Worm (Caenorhabditis elegans): ENCODE results near the gene srbc-16.

The srbc-16 gene

ce11 chrV:2159331-2159730 lies 22.5 kb upstream of the srbc-16 start, which contains the start of gene C45H4.14:
C45H4.14 (minus strand) TSS chrV:2159431.
- TF ChIP-seq ceh-13 (GFP tag; optimal IDR thresholded peaks at IDR 0.05) (no peak), B0310.2 (tag; optimal IDR thresholded peaks at IDR 0.05) (no peak), ama-1 (optimal IDR thresholded peaks at IDR 0.05) (no peak), hmg-4 (GFP tag; optimal IDR thresholded peaks at IDR 0.05) (no peak), ets-7 (tag; optimal IDR thresholded peaks at IDR 0.05) (no peak), tbx-11 (GFP tag; IDR thresholded peaks at IDR 0.05) (no peak), scrt-1 (GFP tag; IDR thresholded peaks at IDR 0.05) (no peak), tbx-37 (GFP tag; conservative IDR thresholded peaks at IDR 0.05) (no peak), F13C5.2 (tag; optimal IDR thresholded peaks at IDR 0.05) (no peak), sea-1 (GFP tag; conservative IDR thresholded peaks at IDR 0.05) (no peak), flt-1 (GFP tag; IDR thresholded peaks at IDR 0.05) (no peak), hmbx-1 (tag; optimal IDR thresholded peaks at IDR 0.05) (no peak), ceh-36 (tag; optimal IDR thresholded peaks at IDR 0.05) (no peak), pes-1 (GFP tag; IDR thresholded peaks at IDR 0.05) (no peak), tra-4 (tag; optimal IDR thresholded peaks at IDR 0.05) (no peak), hnd-1 (tag; optimal IDR thresholded peaks at IDR 0.05) (no peak), aly-1 (tag; optimal IDR thresholded peaks at IDR 0.05) (no peak)

DNA sequence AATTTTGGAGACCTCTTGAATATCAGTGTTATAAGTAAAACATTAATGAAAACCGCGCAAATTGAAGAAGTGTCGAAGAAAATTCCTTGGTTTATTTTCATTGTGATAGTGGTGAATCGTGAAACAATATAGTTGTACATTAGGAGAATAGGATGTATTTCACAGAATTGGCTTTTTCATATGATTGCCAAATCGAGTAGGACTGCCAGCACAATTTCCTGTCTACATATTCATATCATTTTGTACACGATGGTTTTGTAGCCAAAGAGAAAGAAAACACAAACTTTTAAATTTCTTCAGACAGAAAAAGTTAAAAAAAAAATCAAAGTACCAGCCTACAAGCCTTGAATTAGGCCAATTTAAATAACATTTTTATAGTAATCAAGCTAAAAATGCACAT lies 18.1 kb upstream of the srbc-16 start, which contains the start of gene str-255:
Gene str-255 (minus strand): TSS at position 101 of the 400 bp plus-strand sequence.
- TF ChIP-seq sea-1 (GFP tag; conservative IDR thresholded peaks at IDR 0.05) (no peak), ama-1 (optimal IDR thresholded peaks at IDR 0.05) (no peak), hmbx-1 (tag; optimal IDR thresholded peaks at IDR 0.05) (no peak), pes-1 (GFP tag; IDR thresholded peaks at IDR 0.05) (no peak), tbx-11 (GFP tag; IDR thresholded peaks at IDR 0.05) (no peak), B0310.2 (tag; optimal IDR thresholded peaks at IDR 0.05) (no peak), scrt-1 (GFP tag; IDR thresholded peaks at IDR 0.05) (no peak), tra-4 (tag; optimal IDR thresholded peaks at IDR 0.05) (no peak), tbx-37 (GFP tag; conservative IDR thresholded peaks at IDR 0.05) (no peak), ets-7 (tag; optimal IDR thresholded peaks at IDR 0.05) (no peak), aly-1 (tag; optimal IDR thresholded peaks at IDR 0.05) (no peak), ceh-13 (GFP tag; optimal IDR thresholded peaks at IDR 0.05) (no peak), ceh-36 (tag; optimal IDR thresholded peaks at IDR 0.05) (no peak), F13C5.2 (tag; optimal IDR thresholded peaks at IDR 0.05) (no peak), hmg-4 (GFP tag; optimal IDR thresholded peaks at IDR 0.05) (no peak), hnd-1 (tag; optimal IDR thresholded peaks at IDR 0.05) (no peak), flt-1 (GFP tag; IDR thresholded peaks at IDR 0.05) (no peak)

DNA sequence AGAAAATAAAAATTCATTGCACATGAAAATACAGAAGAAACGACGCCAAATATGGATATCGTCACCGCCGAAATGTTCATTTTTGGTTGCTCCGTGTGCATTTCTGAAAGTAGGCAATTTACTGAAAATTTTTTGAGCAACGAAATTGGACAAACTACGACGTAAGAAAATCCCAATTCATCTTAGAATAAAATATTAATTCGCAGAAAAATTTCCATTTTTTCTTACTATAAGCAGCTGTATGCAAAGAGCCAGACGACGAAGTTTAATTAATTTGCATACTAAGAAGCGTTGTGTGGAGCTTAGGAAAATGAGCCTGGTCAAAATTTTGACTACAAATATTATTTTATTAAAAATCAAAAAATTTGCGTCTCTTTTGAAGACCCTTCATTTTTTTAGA lies 15.2 kb upstream of the srbc-16 start, which contains the start of gene srbc-19:
Gene srbc-19 (minus strand): TSS at position 101 of the 400 bp plus-strand sequence.
- TF ChIP-seq ama-1 (optimal IDR thresholded peaks at IDR 0.05) (no peak), sea-1 (GFP tag; conservative IDR thresholded peaks at IDR 0.05) (no peak), ceh-13 (GFP tag; optimal IDR thresholded peaks at IDR 0.05) (no peak), aly-1 (tag; optimal IDR thresholded peaks at IDR 0.05) (no peak), ets-7 (tag; optimal IDR thresholded peaks at IDR 0.05) (no peak), flt-1 (GFP tag; IDR thresholded peaks at IDR 0.05) (no peak), ceh-36 (tag; optimal IDR thresholded peaks at IDR 0.05) (no peak), scrt-1 (GFP tag; IDR thresholded peaks at IDR 0.05) (no peak), tra-4 (tag; optimal IDR thresholded peaks at IDR 0.05) (no peak), F13C5.2 (tag; optimal IDR thresholded peaks at IDR 0.05) (no peak), B0310.2 (tag; optimal IDR thresholded peaks at IDR 0.05) (no peak), tbx-37 (GFP tag; conservative IDR thresholded peaks at IDR 0.05) (no peak), pes-1 (GFP tag; IDR thresholded peaks at IDR 0.05) (no peak), hmg-4 (GFP tag; optimal IDR thresholded peaks at IDR 0.05) (no peak), hnd-1 (tag; optimal IDR thresholded peaks at IDR 0.05) (no peak), hmbx-1 (tag; optimal IDR thresholded peaks at IDR 0.05) (no peak), tbx-11 (GFP tag; IDR thresholded peaks at IDR 0.05) (no peak)

DNA sequence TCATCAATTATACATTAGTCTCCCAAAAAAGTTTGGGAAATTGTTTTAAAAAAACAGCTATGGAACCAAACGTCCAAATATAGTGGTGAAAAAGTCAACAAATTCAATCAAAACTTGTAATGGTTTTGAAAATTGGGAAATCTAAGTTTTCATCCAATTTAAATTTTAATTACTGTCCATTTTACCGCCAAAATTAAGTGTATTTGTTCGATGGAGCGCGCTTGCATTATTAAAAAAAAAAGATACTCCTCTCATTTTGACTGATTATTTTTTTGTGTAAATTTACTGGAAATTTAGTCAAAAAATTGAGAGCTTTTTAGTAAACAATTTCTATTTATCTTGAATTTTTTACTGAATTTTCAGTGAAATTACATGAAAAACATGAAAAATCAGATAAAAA lies 7.4 kb upstream of the srbc-16 start:
- TF ChIP-seq hmbx-1 (tag; optimal IDR thresholded peaks at IDR 0.05) (no peak), ceh-36 (tag; optimal IDR thresholded peaks at IDR 0.05) (no peak), scrt-1 (GFP tag; IDR thresholded peaks at IDR 0.05) (no peak), pes-1 (GFP tag; IDR thresholded peaks at IDR 0.05) (no peak), ets-7 (tag; optimal IDR thresholded peaks at IDR 0.05) (no peak), hmg-4 (GFP tag; optimal IDR thresholded peaks at IDR 0.05) (no peak), tbx-37 (GFP tag; conservative IDR thresholded peaks at IDR 0.05) (no peak), ceh-13 (GFP tag; optimal IDR thresholded peaks at IDR 0.05) (no peak), tra-4 (tag; optimal IDR thresholded peaks at IDR 0.05) (no peak), F13C5.2 (tag; optimal IDR thresholded peaks at IDR 0.05) (no peak), B0310.2 (tag; optimal IDR thresholded peaks at IDR 0.05) (no peak), hnd-1 (tag; optimal IDR thresholded peaks at IDR 0.05) (no peak), tbx-11 (GFP tag; IDR thresholded peaks at IDR 0.05) (no peak), aly-1 (tag; optimal IDR thresholded peaks at IDR 0.05) (no peak), ama-1 (optimal IDR thresholded peaks at IDR 0.05) (no peak), flt-1 (GFP tag; IDR thresholded peaks at IDR 0.05) (no peak)

ce11 chrV:2175242-2175641 lies 6.6 kb upstream of the srbc-16 start, which contains the start of gene C45H4.18:
C45H4.18 (plus strand) TSS chrV:2175542.
- TF ChIP-seq ama-1 (optimal IDR thresholded peaks at IDR 0.05) (no peak), ceh-36 (tag; optimal IDR thresholded peaks at IDR 0.05) (no peak), flt-1 (GFP tag; IDR thresholded peaks at IDR 0.05) (no peak), pes-1 (GFP tag; IDR thresholded peaks at IDR 0.05) (no peak), B0310.2 (tag; optimal IDR thresholded peaks at IDR 0.05) (no peak), hmg-4 (GFP tag; optimal IDR thresholded peaks at IDR 0.05) (no peak), tra-4 (tag; optimal IDR thresholded peaks at IDR 0.05) (no peak), hnd-1 (tag; optimal IDR thresholded peaks at IDR 0.05) (no peak)

ce11 chrV:2177307-2177764 lies 4.5 kb upstream of the srbc-16 start, which contains the start of gene srbc-17:
srbc-17 (plus strand) TSS chrV:2177714.
- no peak for TF ChIP-seq pes-1 (GFP tag; IDR thresholded peaks at IDR 0.05)

DNA sequence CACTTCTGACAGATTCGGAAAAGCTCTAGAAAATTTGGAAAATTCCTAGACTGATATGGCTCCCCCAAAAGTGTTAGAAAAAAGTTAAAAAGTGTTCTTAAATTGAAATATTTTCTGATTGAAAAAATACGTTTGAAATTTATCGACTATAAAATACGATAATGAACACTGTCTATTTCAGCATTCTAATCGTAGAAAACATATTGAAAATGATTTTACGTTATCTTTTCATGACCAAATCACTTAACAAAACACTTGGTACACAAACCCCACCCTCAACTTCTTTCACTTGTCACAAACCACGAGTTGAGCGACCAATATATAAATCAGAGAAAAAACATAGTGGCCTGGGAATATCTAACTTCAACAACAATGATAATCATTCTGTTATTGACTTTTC lies 2.6 kb upstream of the srbc-16 start, which contains the start of gene cyp-33C1:
Gene cyp-33C1 (plus strand): TSS at position 301 of the 400 bp plus-strand sequence.
- TF ChIP-seq ets-7 (tag; optimal IDR thresholded peaks at IDR 0.05), result no peak
